Worm (Caenorhabditis elegans): Measurements from ENCODE around the gene Y65A5A.24.

- TF ChIP-seq tra-4 (tag; optimal IDR thresholded peaks at IDR 0.05) (no peak), ama-1 (optimal IDR thresholded peaks at IDR 0.05) (no peak), tbx-37 (GFP tag; conservative IDR thresholded peaks at IDR 0.05) (no peak), tbx-11 (GFP tag; IDR thresholded peaks at IDR 0.05) (no peak), sea-1 (GFP tag; conservative IDR thresholded peaks at IDR 0.05) (no peak), aly-1 (tag; optimal IDR thresholded peaks at IDR 0.05) (no peak), hmg-4 (GFP tag; optimal IDR thresholded peaks at IDR 0.05) (no peak), hnd-1 (tag; optimal IDR thresholded peaks at IDR 0.05) (no peak), F13C5.2 (tag; optimal IDR thresholded peaks at IDR 0.05) (no peak), ets-7 (tag; optimal IDR thresholded peaks at IDR 0.05) (no peak), hmbx-1 (tag; optimal IDR thresholded peaks at IDR 0.05) (no peak), flt-1 (GFP tag; IDR thresholded peaks at IDR 0.05) (no peak), ceh-13 (GFP tag; optimal IDR thresholded peaks at IDR 0.05) (no peak), B0310.2 (tag; optimal IDR thresholded peaks at IDR 0.05) (no peak)
Measured at ce11 chrIV:16346514-16346913, 47.3 kb upstream of the Y65A5A.24 start, which contains the start of gene C35D6.3.

Data from whole organism, early embryonic.